Fruit fly (Drosophila melanogaster): ENCODE measurements around the gene side-II.

The side-II gene

dm6 chr2L:15007331-15007863 is 35.3 kb upstream of the side-II start, which contains the start of the genes Ankrd49 and NC2beta:
Gene Ankrd49, minus strand, starts transcription at chr2L:15007431.
Gene NC2beta, plus strand, starts transcription at chr2L:15007813.
- TF ChIP-seq CG5180 (GFP tag; optimal IDR thresholded peaks at IDR 0.05) (no peak), so (GFP tag; IDR thresholded peaks at IDR 0.05) (no peak), CG3065 (GFP tag; optimal IDR thresholded peaks at IDR 0.05) (no peak), CG12299 (tag; optimal IDR thresholded peaks at IDR 0.05) (no peak), CG17612 (GFP tag; IDR thresholded peaks at IDR 0.05) (no peak), cas (GFP tag; IDR thresholded peaks at IDR 0.05) (no peak), CG8944 (GFP tag; optimal IDR thresholded peaks at IDR 0.05) (no peak), zfh1 (GFP tag; IDR thresholded peaks at IDR 0.05) (no peak), gem (tag; optimal IDR thresholded peaks at IDR 0.05) (peak; percentile 9), row (GFP tag; IDR thresholded peaks at IDR 0.05) (0 out of 3 replicates have a peak, but pooled peaks have one; percentile 18), tup (GFP tag; optimal IDR thresholded peaks at IDR 0.05) (no peak), CG7271 (tag; optimal IDR thresholded peaks at IDR 0.05) (no peak), CG7745 (tag; optimal IDR thresholded peaks at IDR 0.05) (no peak), Ada2b (GFP tag; IDR thresholded peaks at IDR 0.05) (no peak), CG13123 (GFP tag; optimal IDR thresholded peaks at IDR 0.05) (no peak), trem (tag; optimal IDR thresholded peaks at IDR 0.05) (peak; percentile 32), nerfin-2 (GFP tag; IDR thresholded peaks at IDR 0.05; ENCODE audit: partially characterized antibody) (no peak), gfzf (GFP tag; optimal IDR thresholded peaks at IDR 0.05) (peak; percentile 43), Poxn (GFP tag; IDR thresholded peaks at IDR 0.05) (no peak), nerfin-1 (tag; optimal IDR thresholded peaks at IDR 0.05) (no peak), Med (GFP tag) (peak; percentile 8), CG14710 (tag; optimal IDR thresholded peaks at IDR 0.05) (peak; percentile 16), fd96Cb (tag; optimal IDR thresholded peaks at IDR 0.05) (no peak), CG2712 (tag; optimal IDR thresholded peaks at IDR 0.05) (peak; percentile 8), CG30020 (tag; optimal IDR thresholded peaks at IDR 0.05) (peak; percentile 19), phol (tag; optimal IDR thresholded peaks at IDR 0.05) (no peak), pnt (GFP tag; optimal IDR thresholded peaks at IDR 0.05) (no peak)

- TF ChIP-seq CG4360 (GFP tag; IDR thresholded peaks at IDR 0.05) (no peak), CG7987 (GFP tag; optimal IDR thresholded peaks at IDR 0.05) (no peak), CG14014 (GFP tag; IDR thresholded peaks at IDR 0.05) (no peak), Stat92E (GFP tag; optimal IDR thresholded peaks at IDR 0.05) (no peak), klu (GFP tag; IDR thresholded peaks at IDR 0.05) (no peak), CG3838 (GFP tag; optimal IDR thresholded peaks at IDR 0.05) (no peak), Myb (GFP tag; optimal IDR thresholded peaks at IDR 0.05) (no peak), sr (GFP tag; IDR thresholded peaks at IDR 0.05) (no peak), CG9817 (tag; optimal IDR thresholded peaks at IDR 0.05) (no peak), rib (GFP tag; IDR thresholded peaks at IDR 0.05) (no peak), CG18619 (GFP tag; optimal IDR thresholded peaks at IDR 0.05) (no peak), NC2α (GFP tag; optimal IDR thresholded peaks at IDR 0.05) (no peak), CG16813 (GFP tag; IDR thresholded peaks at IDR 0.05; ENCODE audit: partially characterized antibody) (no peak), chinmo (GFP tag; IDR thresholded peaks at IDR 0.05; ENCODE audit: partially characterized antibody) (peak; percentile 70; the same call in 1 of the 4 replicates), pita (GFP tag; optimal IDR thresholded peaks at IDR 0.05) (peak; percentile 46), Oaz (GFP tag; IDR thresholded peaks at IDR 0.05) (no peak), ap (GFP tag; IDR thresholded peaks at IDR 0.05) (no peak), HHEX (GFP tag; optimal IDR thresholded peaks at IDR 0.05) (no peak), HLHmδ (GFP tag; optimal IDR thresholded peaks at IDR 0.05) (no peak), CG8924 (tag; optimal IDR thresholded peaks at IDR 0.05) (no peak), ewg (GFP tag; optimal IDR thresholded peaks at IDR 0.05) (no peak), cwo (GFP tag; optimal IDR thresholded peaks at IDR 0.05) (no peak), Mrtf (GFP tag; IDR thresholded peaks at IDR 0.05) (no peak), odd (GFP tag; optimal IDR thresholded peaks at IDR 0.05) (no peak)
Observed at dm6 chr2L:15005505-15005904, 33.4 kb upstream of the side-II start, which contains the start of gene DCTN5-p25. Gene DCTN5-p25, plus strand, starts transcription at chr2L:15005733.

Measured in whole organism, embryonic.